Worm (Caenorhabditis elegans): ENCODE results near the gene rpn-11.

DNA sequence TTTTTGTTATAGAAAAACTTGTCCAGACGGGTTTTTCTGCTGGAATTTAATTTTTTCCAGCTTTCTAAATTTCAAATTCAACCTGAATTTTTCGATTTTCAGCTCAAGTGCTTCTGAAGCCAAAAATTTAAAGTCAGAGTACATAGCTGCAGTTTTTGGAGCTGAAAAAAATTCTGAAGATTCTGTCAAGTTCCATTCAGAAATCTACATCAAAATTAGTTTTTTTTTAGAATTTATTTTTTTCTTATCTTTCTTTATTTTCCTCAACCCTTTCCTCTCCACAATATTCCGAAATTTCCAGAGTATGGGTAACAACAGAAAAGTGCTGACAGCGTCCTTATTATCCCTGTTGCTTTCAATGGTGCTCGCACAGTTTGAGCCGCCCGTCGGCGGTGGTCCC is 16.1 kb downstream of the rpn-11 start, which contains the start of gene K07D4.9:
- no peak for TF ChIP-seq dao-5 (tag; optimal IDR thresholded peaks at IDR 0.05)
- TF ChIP-seq him-1 (tag; optimal IDR thresholded peaks at IDR 0.05), result no peak

Measured in whole organism, L4/young adult.